Fruit fly (Drosophila melanogaster) whole organism, embryonic: Measurements from ENCODE around the gene IntS6.
A peak's percentile ranks its signal among the peaks of the same experiment; 100 is the strongest.

ENCODE experiments used
- Awh ChIP-seq: fragments of 200-800 bp; sonication (Bioruptor generic); IDR thresholded peaks from 2 replicates; pipeline ENCODE4, ENCODE4 v1.3.6; 2022; ENCODE audit warnings: missing biosample characterization, missing genetic modification characterization
- CG1024 ChIP-seq: fragments of 200-800 bp; sonication (Bioruptor generic); IDR thresholded peaks from 2 replicates; pipeline ENCODE4 v1.3.6; 2022; ENCODE audit warnings: missing biosample characterization, missing genetic modification characterization
- CG10267 ChIP-seq: fragments of 200-800 bp; sonication (Bioruptor generic); optimal IDR thresholded peaks from 2 replicates; lab custom pipeline; 2018; ENCODE audit warnings: missing biosample characterization, mild to moderate bottlenecking, missing genetic modification characterization, moderate library complexity
- CG10274 ChIP-seq: fragments of 200-800 bp; sonication (Bioruptor generic); optimal IDR thresholded peaks from 3 replicates; lab custom pipeline; 2017; ENCODE audit warnings: missing biosample characterization, mild to moderate bottlenecking, missing genetic modification characterization
- CG10654 ChIP-seq: fragments of 200-800 bp; sonication (Bioruptor generic); optimal IDR thresholded peaks from 2 replicates; lab custom pipeline; 2016; ENCODE audit warnings: missing biosample characterization, missing genetic modification characterization
- CG10959 ChIP-seq: fragments of 200-800 bp; sonication (Bioruptor generic); IDR thresholded peaks from 2 replicates; pipeline ENCODE4 v1.3.6; 2022; ENCODE audit warnings: missing biosample characterization, missing genetic modification characterization
- CG14667 ChIP-seq: fragments of 200-800 bp; sonication (Bioruptor generic); IDR thresholded peaks from 2 replicates; pipeline ENCODE4 v1.3.6; 2022; ENCODE audit warnings: missing biosample characterization, missing genetic modification characterization
- CG1529 ChIP-seq: fragments of 200-800 bp; sonication (Bioruptor generic); optimal IDR thresholded peaks from 3 replicates; lab custom pipeline; 2018; ENCODE audit warnings: missing biosample characterization, missing genetic modification characterization
- CG1647 ChIP-seq: fragments of 200-800 bp; sonication (Bioruptor generic); optimal IDR thresholded peaks from 3 replicates; lab custom pipeline; 2016; ENCODE audit warnings: missing biosample characterization, missing genetic modification characterization
- CG17186 ChIP-seq: fragments of 200-800 bp; sonication (Bioruptor generic); optimal IDR thresholded peaks from 3 replicates; lab custom pipeline; 2017; ENCODE audit warnings: missing biosample characterization, missing genetic modification reagents, missing genetic modification characterization
- CG1832 ChIP-seq: fragments of 200-800 bp; sonication (Bioruptor generic); optimal IDR thresholded peaks from 2 replicates; lab custom pipeline; 2017; ENCODE audit warnings: missing biosample characterization, mild to moderate bottlenecking, missing genetic modification characterization, inconsistent platforms
- CG2678 ChIP-seq: fragments of 200-800 bp; sonication (Bioruptor generic); optimal IDR thresholded peaks from 3 replicates; lab custom pipeline; 2019; ENCODE audit warnings: missing biosample characterization, mild to moderate bottlenecking, missing genetic modification characterization, moderate library complexity
- CG3065 ChIP-seq: fragments of 200-800 bp; sonication (Bioruptor generic); optimal IDR thresholded peaks from 2 replicates; lab custom pipeline; 2016; ENCODE audit warnings: missing biosample characterization, missing genetic modification characterization
- CG3163 ChIP-seq: fragments of 200-800 bp; sonication (Bioruptor generic); optimal IDR thresholded peaks from 3 replicates; lab custom pipeline; 2016; ENCODE audit warnings: missing biosample characterization, missing genetic modification characterization
- CG4424 ChIP-seq: fragments of 200-800 bp; sonication (Bioruptor generic); optimal IDR thresholded peaks from 3 replicates; lab custom pipeline; 2016; ENCODE audit warnings: missing biosample characterization, missing genetic modification characterization
- CG6683 ChIP-seq: fragments of 200-800 bp; sonication (Bioruptor generic); optimal IDR thresholded peaks from 2 replicates; lab custom pipeline; 2017; ENCODE audit warnings: missing biosample characterization, mild to moderate bottlenecking, missing genetic modification characterization, missing genetic modification reagents
- CG6689 ChIP-seq: fragments of 200-800 bp; sonication (Bioruptor generic); IDR thresholded peaks from 2 replicates; pipeline ENCODE4 v1.3.6; 2022; ENCODE audit warnings: missing biosample characterization, missing genetic modification characterization
- CG8944 ChIP-seq: fragments of 200-800 bp; sonication (Bioruptor generic); optimal IDR thresholded peaks from 3 replicates; lab custom pipeline; 2016; ENCODE audit warnings: missing biosample characterization, missing genetic modification characterization
- D ChIP-seq, 2 experiments: fragments of 200-800 bp in 1 of 2; fragments of >200 bp in 1 of 2; sonication (Bioruptor generic) in 1 of 2; optimal IDR thresholded peaks; 2 replicates in 1 of 2; 3 replicates in 1 of 2; lab custom pipeline; 2017; ENCODE audit warnings: mild to moderate bottlenecking in 1 of 2, missing biosample characterization in 1 of 2, missing genetic modification characterization in 1 of 2, missing genetic modification reagents in 1 of 2
- Dfd ChIP-seq, 2 experiments: fragments of >200 bp; optimal IDR thresholded peaks; 2 replicates each; lab custom pipeline; 2017; ENCODE audit warnings: missing biosample characterization in 2 of 2, missing genetic modification characterization in 2 of 2
- Dip3 ChIP-seq: fragments of 200-800 bp; sonication (Bioruptor generic); optimal IDR thresholded peaks from 3 replicates; lab custom pipeline; 2016; ENCODE audit warnings: missing biosample characterization, missing genetic modification characterization
- Doc3 ChIP-seq: fragments of 200-800 bp; sonication (Bioruptor generic); IDR thresholded peaks from 3 replicates; pipeline ENCODE4 v1.3.6; 2022; ENCODE audit warnings: missing biosample characterization, missing genetic modification characterization; ENCODE audit not compliant: partially characterized antibody
- E2f2 ChIP-seq: fragments of 200-800 bp; sonication (Bioruptor generic); IDR thresholded peaks from 2 replicates; pipeline ENCODE4 v1.3.6; 2022; ENCODE audit warnings: missing biosample characterization, missing genetic modification characterization
- Ets65A ChIP-seq: fragments of 200-800 bp; sonication (Bioruptor generic); peaks from one replicate; lab custom pipeline; 2016; ENCODE audit warnings: missing biosample characterization, missing genetic modification characterization
- H2.0 ChIP-seq: fragments of 200-800 bp; sonication (Bioruptor generic); IDR thresholded peaks from 2 replicates; pipeline ENCODE4 v1.3.6; 2022; ENCODE audit warnings: missing biosample characterization, missing genetic modification characterization
- HLH54F ChIP-seq: fragments of 200-800 bp; sonication (Bioruptor generic); optimal IDR thresholded peaks from 3 replicates; lab custom pipeline; 2016; ENCODE audit warnings: missing biosample characterization, missing genetic modification characterization
- Hand ChIP-seq: fragments of 200-800 bp; sonication (Bioruptor generic); optimal IDR thresholded peaks from 2 replicates; lab custom pipeline; 2017; ENCODE audit warnings: mild to moderate bottlenecking, missing biosample characterization, missing genetic modification reagents, missing genetic modification characterization
- Hr3 ChIP-seq: fragments of 200-800 bp; sonication (Bioruptor generic); optimal IDR thresholded peaks from 3 replicates; lab custom pipeline; 2016; ENCODE audit warnings: missing biosample characterization, missing genetic modification characterization
- Jarid2 ChIP-seq: fragments of 200-800 bp; sonication (Bioruptor generic); optimal IDR thresholded peaks from 3 replicates; lab custom pipeline; 2017; ENCODE audit warnings: mild to moderate bottlenecking, missing biosample characterization, missing genetic modification reagents, missing genetic modification characterization
- MBD-R2 ChIP-seq: fragments of 200-800 bp; sonication (Bioruptor generic); IDR thresholded peaks from 2 replicates; pipeline ENCODE4 v1.3.6; 2022; ENCODE audit warnings: missing biosample characterization, missing genetic modification characterization
- Nf-YC ChIP-seq: fragments of 200-800 bp; optimal IDR thresholded peaks from 3 replicates; lab custom pipeline; 2019; ENCODE audit warnings: missing biosample characterization, mild to moderate bottlenecking, missing genetic modification characterization, moderate library complexity
- Vsx1 ChIP-seq: fragments of 200-800 bp; sonication (Bioruptor generic); optimal IDR thresholded peaks from 2 replicates; lab custom pipeline; 2017; ENCODE audit warnings: missing biosample characterization, mild to moderate bottlenecking, missing genetic modification characterization, missing genetic modification reagents
- al ChIP-seq: fragments of 200-800 bp; sonication (Bioruptor generic); IDR thresholded peaks from 2 replicates; pipeline ENCODE4 v1.3.6; 2022; ENCODE audit warnings: missing biosample characterization, missing genetic modification characterization
- az2 ChIP-seq: fragments of 200-800 bp; sonication (Bioruptor generic); optimal IDR thresholded peaks from 3 replicates; lab custom pipeline; 2016; ENCODE audit warnings: missing biosample characterization, missing genetic modification characterization
- dati ChIP-seq: fragments of 200-800 bp; sonication (Bioruptor generic); IDR thresholded peaks from 2 replicates; pipeline ENCODE4 v1.3.6; 2022; ENCODE audit warnings: missing biosample characterization, missing genetic modification characterization
- dimm ChIP-seq: fragments of 200-800 bp; sonication (Bioruptor generic); IDR thresholded peaks from 2 replicates; pipeline ENCODE4 v1.3.6; 2022; ENCODE audit warnings: missing biosample characterization, missing genetic modification characterization
- gro ChIP-seq: fragments of 200-800 bp; sonication (Bioruptor generic); optimal IDR thresholded peaks from 2 replicates; lab custom pipeline; 2016; ENCODE audit warnings: missing biosample characterization, missing genetic modification characterization
- h ChIP-seq: fragments of >200 bp; optimal IDR thresholded peaks from 2 replicates; lab custom pipeline; 2017
- insv ChIP-seq, 2 experiments: fragments of 200-800 bp; sonication (Bioruptor generic); optimal IDR thresholded peaks; 3 replicates each; lab custom pipeline; 2016 to 2018; ENCODE audit warnings: missing biosample characterization in 2 of 2, missing genetic modification characterization in 2 of 2
- jumu ChIP-seq: fragments of 200-800 bp; sonication (Bioruptor generic); optimal IDR thresholded peaks from 3 replicates; lab custom pipeline; 2016; ENCODE audit warnings: missing biosample characterization, missing genetic modification characterization
- pum ChIP-seq: fragments of 200-800 bp; sonication (Bioruptor generic); optimal IDR thresholded peaks from 2 replicates; lab custom pipeline; 2016; ENCODE audit warnings: missing biosample characterization, missing genetic modification characterization
- repo ChIP-seq: fragments of 200-800 bp; sonication (Bioruptor generic); optimal IDR thresholded peaks from 2 replicates; lab custom pipeline; 2016; ENCODE audit warnings: missing biosample characterization, missing genetic modification characterization
- sd ChIP-seq: fragments of 200-800 bp; sonication (Bioruptor generic); optimal IDR thresholded peaks from 3 replicates; lab custom pipeline; 2018; ENCODE audit warnings: missing biosample characterization, mild to moderate bottlenecking, missing genetic modification characterization, moderate library complexity
- tgo ChIP-seq: fragments of 200-800 bp; sonication (Bioruptor generic); IDR thresholded peaks from 3 replicates; pipeline ENCODE4 v1.3.6; 2022; ENCODE audit warnings: missing biosample characterization, missing genetic modification characterization
- tio ChIP-seq: fragments of 200-800 bp; sonication (Bioruptor generic); optimal IDR thresholded peaks from 2 replicates; lab custom pipeline; 2017; ENCODE audit warnings: missing biosample characterization, missing genetic modification characterization, inconsistent platforms
- trem ChIP-seq: fragments of 200-800 bp; optimal IDR thresholded peaks from 3 replicates; lab custom pipeline; 2019; ENCODE audit warnings: missing biosample characterization, mild to moderate bottlenecking, missing genetic modification characterization, moderate library complexity
- wek ChIP-seq: fragments of 200-800 bp; sonication (Bioruptor generic); optimal IDR thresholded peaks from 3 replicates; lab custom pipeline; 2018; ENCODE audit warnings: missing biosample characterization, mild to moderate bottlenecking, missing genetic modification characterization, moderate library complexity
- zfh1 ChIP-seq: fragments of 200-800 bp; sonication (Bioruptor generic); IDR thresholded peaks from 3 replicates; pipeline ENCODE4 v1.3.6; 2022; ENCODE audit warnings: missing biosample characterization, missing genetic modification characterization
- zfh2 ChIP-seq: fragments of 200-800 bp; sonication (Bioruptor generic); optimal IDR thresholded peaks from 2 replicates; lab custom pipeline; 2016; ENCODE audit warnings: missing biosample characterization, missing genetic modification characterization

The IntS6 gene

DNA sequence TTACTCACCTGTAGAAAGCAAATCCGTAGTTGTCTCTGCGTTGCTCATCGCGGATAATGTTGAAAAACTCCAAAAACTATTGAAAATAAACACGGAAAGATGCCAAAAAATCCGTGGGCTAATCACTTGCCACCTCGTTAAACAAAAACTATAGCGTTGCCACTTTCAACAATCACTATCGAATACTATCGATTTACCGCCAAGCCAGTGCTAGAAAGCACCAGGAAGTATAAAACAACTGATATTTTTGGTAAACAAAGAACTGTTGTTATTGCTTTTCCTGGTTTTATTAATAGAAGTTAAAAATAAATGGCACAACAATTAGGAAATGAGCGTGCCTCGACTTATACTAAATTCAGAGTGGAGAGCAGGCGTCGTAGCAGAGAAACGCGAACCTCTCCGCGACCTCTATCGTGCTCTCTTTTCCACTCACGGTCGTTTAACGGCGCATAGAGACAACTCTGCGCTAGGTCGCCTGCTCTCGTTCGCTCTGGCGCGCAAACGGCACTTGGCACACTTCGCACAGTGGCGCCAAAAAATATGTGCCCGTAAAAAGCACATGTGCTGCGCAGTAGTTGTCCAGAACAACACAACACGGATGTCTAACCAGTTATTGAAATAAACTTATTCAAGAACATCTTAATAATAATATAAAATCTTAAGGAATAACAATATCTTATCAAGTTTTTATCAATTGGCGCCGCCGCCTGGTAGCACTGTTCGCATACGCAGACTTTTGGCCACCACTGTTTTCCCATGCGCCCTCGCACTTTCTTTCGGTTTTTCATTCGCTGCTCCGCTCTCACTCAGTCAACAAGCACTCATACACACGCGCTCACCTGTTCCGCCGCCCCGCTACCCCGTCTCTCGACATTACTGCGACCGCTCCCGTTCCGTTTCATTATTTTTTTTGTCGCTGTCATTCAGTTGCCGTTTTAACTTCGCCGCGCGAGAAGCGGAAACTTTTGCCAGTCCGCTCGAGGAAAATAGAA, 8.1 kb upstream of the IntS6 start, which contains the start of the genes lin-52 and CG15771 (continued):
- TF ChIP-seq tgo (GFP tag; lab: Robert Waterston, UW) (peak; percentile 96), Hand (GFP tag; lab: Kevin White, UChicago) (peak; percentile 96), jumu (GFP tag; lab: Kevin White, UChicago) (peak; percentile 69), zfh2 (GFP tag; lab: Kevin White, UChicago) (peak; percentile 44), al (GFP tag; lab: Robert Waterston, UW) (peak; percentile 94), CG1024 (peak; percentile 78), Dip3 (peak; percentile 70), dati (GFP tag; lab: Robert Waterston, UW) (peak; percentile 78), CG10959 (GFP tag; lab: Robert Waterston, UW) (peak; percentile 88), CG3163 (GFP tag; lab: Kevin White, UChicago) (peak; percentile 25), CG6683 (peak; percentile 93), zfh1 (GFP tag; lab: Robert Waterston, UW) (peak; percentile 94), Ets65A (GFP tag; lab: Kevin White, UChicago) (peak; percentile 97), CG6689 (GFP tag; lab: Robert Waterston, UW) (peak; percentile 96), CG4424 (GFP tag; lab: Kevin White, UChicago) (peak; percentile 92), pum (GFP tag; lab: Kevin White, UChicago) (peak; percentile 72), CG1832 (peak; percentile 85), CG14667 (GFP tag; lab: Robert Waterston, UW) (peak; percentile 93), tio (GFP tag; lab: Kevin White, UChicago) (peak; percentile 93), az2 (peak; percentile 93), repo (GFP tag; lab: Kevin White, UChicago) (no peak), h (lab: Kevin White, UChicago) (no peak), Vsx1 (GFP tag; lab: Kevin White, UChicago) (peak; percentile 89), H2.0 (GFP tag; lab: Robert Waterston, UW) (peak; percentile 87), wek (GFP tag; lab: Kevin White, UChicago) (peak; percentile 55), D (optimal IDR thresholded peaks at IDR 0.05; lab: Kevin White, UChicago) (no peak), D (GFP tag; optimal IDR thresholded peaks at IDR 0.05; lab: Kevin White, UChicago) (peak; percentile 94), CG10274 (GFP tag; lab: Kevin White, UChicago) (peak; percentile 84), Dfd (GFP tag; optimal IDR thresholded peaks at IDR 0.05; lab: Kevin White, UChicago) (no peak), CG10267 (peak; percentile 95), dimm (peak; percentile 84; the same call in 1 of the 2 replicates), Awh (GFP tag; lab: Robert Waterston, UW) (peak; percentile 90), MBD-R2 (GFP tag; lab: Robert Waterston, UW) (peak; percentile 74), Hr3 (GFP tag; lab: Kevin White, UChicago) (peak; percentile 93), trem (peak; percentile 82), CG1647 (peak; percentile 53), E2f2 (GFP tag; lab: Robert Waterston, UW) (peak; percentile 78), CG8944 (GFP tag; lab: Kevin White, UChicago) (peak; percentile 40), CG17186 (GFP tag; lab: Kevin White, UChicago) (peak; percentile 62), Doc3 (GFP tag; lab: Robert Waterston, UW) (peak; percentile 65; the same call in 2 of the 3 replicates), CG1529 (peak; percentile 93), HLH54F (GFP tag; lab: Kevin White, UChicago) (peak; percentile 83), Nf-YC (peak; percentile 92), insv (GFP tag; optimal IDR thresholded peaks at IDR 0.05; lab: Kevin White, UChicago) (peak in 1 of 2 experiments; percentile 78), CG2678 (peak; percentile 98), CG3065 (peak; percentile 76), sd (tag; lab: Kevin White, UChicago) (peak; percentile 74), Jarid2 (GFP tag; lab: Kevin White, UChicago) (peak; percentile 58), CG10654 (GFP tag; lab: Kevin White, UChicago) (peak; percentile 80), gro (GFP tag; lab: Kevin White, UChicago) (peak; percentile 63)
